Fruit fly (Drosophila melanogaster) whole organism: Measurements from ENCODE around the gene Cnep1r2.

Source experiments
- CG8478 ChIP-seq: fragments of >200 bp; optimal IDR thresholded peaks from 2 replicates; lab custom pipeline; 2018; ENCODE audit warnings: inconsistent platforms
- psq ChIP-seq: fragments of >200 bp; optimal IDR thresholded peaks from 2 replicates; lab custom pipeline; 2017

DNA sequence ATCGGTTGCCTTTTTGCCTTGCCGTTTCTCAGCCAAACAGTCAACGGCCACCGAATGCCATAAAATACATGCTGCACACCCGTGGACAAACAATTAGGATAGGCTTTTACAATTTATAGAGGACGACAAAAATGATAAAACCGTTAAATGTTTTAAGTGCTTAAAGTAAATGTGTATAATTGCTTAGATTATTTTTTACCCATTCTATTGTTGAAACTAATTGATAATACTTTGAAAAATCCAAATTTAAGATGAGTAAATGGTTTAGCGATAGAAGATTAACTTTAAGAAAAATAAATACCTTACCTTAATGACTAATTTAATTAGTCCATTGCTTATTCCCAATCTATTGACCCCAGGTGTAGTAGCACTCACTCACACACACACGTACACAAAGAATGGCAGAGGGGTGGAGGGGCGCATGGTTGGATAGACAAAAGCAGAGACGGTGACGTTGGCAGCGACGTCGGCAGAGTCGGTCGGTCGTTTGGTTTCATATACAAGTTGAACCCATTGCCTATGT is 40.7 kb downstream of the Cnep1r2 start:
- TF ChIP-seq psq (lab: Kevin White, UChicago) (no peak), CG8478 (no peak)
